Worm (Caenorhabditis elegans) whole organism, midembryonic: ENCODE measurements around the gene pcf-11.
A peak's percentile ranks its signal among the peaks of the same experiment; 100 is the strongest.

ENCODE experiments used
- T22C8.4 ChIP-seq: fragments of 200-800 bp; sonication (Bioruptor generic); IDR thresholded peaks from 2 replicates; pipeline ENCODE4 v1.3.6; 2022; ENCODE audit warnings: missing genetic modification characterization, missing compliant biosample characterization
- cog-1 ChIP-seq: sonication (generic microtip); optimal IDR thresholded peaks from 2 replicates; lab custom pipeline; 2016; ENCODE audit warnings: missing genetic modification characterization, missing compliant biosample characterization
- flt-1 ChIP-seq: fragments of 200-800 bp; sonication (Bioruptor generic); IDR thresholded peaks from 2 replicates; pipeline ENCODE4 v1.3.6; 2022; ENCODE audit warnings: missing genetic modification characterization, missing compliant biosample characterization
- klf-2 ChIP-seq: fragments of 200-800 bp; sonication (Bioruptor generic); conservative IDR thresholded peaks from 2 replicates; pipeline ENCODE4 v1.3.6; 2022; ENCODE audit warnings: missing genetic modification reagents, missing genetic modification characterization, missing compliant biosample characterization
- med-1 ChIP-seq: sonication (generic microtip); optimal IDR thresholded peaks from 2 replicates; lab custom pipeline; 2017; ENCODE audit warnings: missing genetic modification characterization, mild to moderate bottlenecking, missing compliant biosample characterization, antibody characterized with exemption, missing genetic modification reagents; ENCODE audit not compliant: insufficient read depth
- ref-1 ChIP-seq: fragments of 200-800 bp; sonication (Bioruptor generic); conservative IDR thresholded peaks from 2 replicates; pipeline ENCODE4 v1.3.6; 2022; ENCODE audit warnings: missing genetic modification reagents, missing genetic modification characterization, missing compliant biosample characterization
- tab-1 ChIP-seq: fragments of 200-800 bp; sonication (Bioruptor generic); IDR thresholded peaks from 2 replicates; pipeline ENCODE4 v1.3.6; 2022; ENCODE audit warnings: missing genetic modification characterization, missing compliant biosample characterization
- ztf-23 ChIP-seq: fragments of 200-800 bp; sonication (Bioruptor generic); IDR thresholded peaks from 2 replicates; pipeline ENCODE4 v1.3.6; 2022; ENCODE audit warnings: missing genetic modification reagents, missing genetic modification characterization, missing compliant biosample characterization
- ztf-29 ChIP-seq: fragments of 200-800 bp; sonication (Bioruptor generic); IDR thresholded peaks from 2 replicates; pipeline ENCODE4 v1.3.6; 2022; ENCODE audit warnings: missing genetic modification reagents, missing genetic modification characterization, missing compliant biosample characterization

Gene pcf-11

DNA sequence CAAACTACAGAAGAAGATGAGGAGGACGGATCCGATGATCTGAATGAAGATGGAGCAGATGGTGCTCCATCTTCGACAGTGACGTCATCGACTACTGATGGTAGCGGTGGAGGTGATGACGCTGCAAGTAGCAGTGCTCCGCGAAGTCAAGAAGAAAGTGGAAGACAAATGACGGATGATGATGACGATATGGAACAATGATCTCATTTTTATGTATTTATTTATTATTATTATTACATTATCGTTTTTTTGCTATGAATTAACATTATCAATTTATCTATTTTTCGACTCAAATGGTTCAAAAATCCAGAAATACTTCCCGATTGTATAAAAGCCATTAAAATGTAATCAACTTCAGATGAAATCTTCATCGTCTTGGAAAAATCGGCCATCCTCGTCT is 3.0 kb upstream of the pcf-11 start, which contains the start of gene R144.3:
Gene R144.3 (plus strand): TSS at position 301 of the 400 bp plus-strand sequence.
- TF ChIP-seq ztf-23 (GFP tag; lab: Robert Waterston, UW) (no peak), flt-1 (no peak), cog-1 (tag; lab: Kevin White, UChicago) (no peak), ztf-29 (GFP tag; lab: Robert Waterston, UW) (no peak), med-1 (GFP tag; lab: Kevin White, UChicago) (no peak), klf-2 (GFP tag; lab: Robert Waterston, UW) (no peak), ref-1 (GFP tag; lab: Robert Waterston, UW) (no peak), T22C8.4 (GFP tag; lab: Robert Waterston, UW) (no peak), tab-1 (GFP tag; lab: Robert Waterston, UW) (no peak)

DNA sequence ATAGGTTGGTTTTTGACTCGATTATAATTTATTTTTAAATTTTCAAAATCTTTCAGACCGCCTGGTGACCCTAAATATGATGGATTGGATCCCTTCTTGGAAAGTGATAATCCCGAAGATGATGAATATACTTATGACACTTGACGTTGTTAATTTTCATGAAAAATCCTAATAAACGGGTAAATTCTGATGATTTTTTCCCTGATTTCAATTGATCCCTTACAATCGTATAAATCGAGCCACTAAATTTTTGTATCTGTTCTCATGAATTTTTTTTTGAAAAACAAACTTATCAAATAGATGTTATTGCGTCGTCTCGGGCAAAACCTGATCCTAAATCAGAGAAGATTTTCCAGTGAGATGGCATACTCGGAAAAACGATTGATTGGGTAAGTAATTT is 1.8 kb upstream of the pcf-11 start, which contains the start of gene R144.13:
Gene R144.13 (plus strand): TSS at position 301 of the 400 bp plus-strand sequence.
- no peak for TF ChIP-seq ref-1 (GFP tag; lab: Robert Waterston, UW)
- TF ChIP-seq tab-1 (GFP tag; lab: Robert Waterston, UW): no peak
- TF ChIP-seq flt-1: no peak
- no peak for TF ChIP-seq ztf-29 (GFP tag; lab: Robert Waterston, UW)
- TF ChIP-seq med-1 (GFP tag; lab: Kevin White, UChicago): no peak
- TF ChIP-seq ztf-23 (GFP tag; lab: Robert Waterston, UW): no peak
- no peak for TF ChIP-seq klf-2 (GFP tag; lab: Robert Waterston, UW)
- TF ChIP-seq T22C8.4 (GFP tag; lab: Robert Waterston, UW): no peak
- no peak for TF ChIP-seq cog-1 (tag; lab: Kevin White, UChicago)

DNA sequence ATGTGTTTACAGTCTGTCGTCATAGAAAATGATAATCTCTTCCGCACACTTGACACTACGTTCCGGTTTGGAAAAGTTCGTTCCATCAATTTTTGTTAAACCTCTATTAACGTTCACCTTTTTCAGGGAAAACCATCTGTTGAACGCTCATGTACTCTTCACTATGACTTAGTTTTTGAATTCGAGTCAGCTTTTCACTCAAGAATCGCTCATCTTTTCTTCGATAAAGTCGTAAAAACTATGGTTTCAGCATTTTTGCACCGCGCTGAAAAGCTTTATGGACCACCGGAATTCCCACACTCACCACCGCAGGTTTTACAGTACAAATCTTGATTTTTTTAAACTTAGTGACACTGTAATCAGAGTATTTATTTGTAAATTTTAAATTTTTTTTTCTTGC is 1.1 kb upstream of the pcf-11 start:
- TF ChIP-seq ztf-23 (GFP tag; lab: Robert Waterston, UW) (no peak), T22C8.4 (GFP tag; lab: Robert Waterston, UW) (no peak), klf-2 (GFP tag; lab: Robert Waterston, UW) (no peak), tab-1 (GFP tag; lab: Robert Waterston, UW) (no peak), ref-1 (GFP tag; lab: Robert Waterston, UW) (no peak), ztf-29 (GFP tag; lab: Robert Waterston, UW) (no peak), med-1 (GFP tag; lab: Kevin White, UChicago) (no peak), cog-1 (tag; lab: Kevin White, UChicago) (no peak), flt-1 (no peak)

DNA sequence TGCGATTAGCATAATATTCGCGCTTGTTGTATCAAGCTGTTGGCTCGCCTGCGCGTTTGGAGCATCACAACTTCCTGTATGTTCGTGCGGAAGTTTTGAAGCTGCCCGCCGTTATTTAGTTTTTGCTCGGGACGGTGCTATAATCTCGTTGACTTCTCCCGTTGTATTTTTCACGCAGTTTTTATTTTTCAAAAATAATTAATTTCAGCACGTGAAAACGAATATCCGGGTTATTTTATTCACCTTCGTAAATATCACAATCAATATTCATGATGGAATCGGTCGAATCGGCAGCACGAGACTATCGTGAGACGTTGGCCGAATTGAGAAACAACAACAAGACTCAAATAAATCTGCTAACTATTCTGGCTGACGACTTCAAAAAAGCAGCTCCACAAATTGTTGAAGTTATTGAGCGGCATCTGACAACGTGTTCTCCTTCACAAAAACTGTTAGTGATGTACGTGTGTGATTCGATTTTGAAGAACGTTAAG is 469 bp downstream of the pcf-11 start:
- no peak for TF ChIP-seq ref-1 (GFP tag; lab: Robert Waterston, UW)
- no peak for TF ChIP-seq med-1 (GFP tag; lab: Kevin White, UChicago)
- no peak for TF ChIP-seq tab-1 (GFP tag; lab: Robert Waterston, UW)
- TF ChIP-seq ztf-29 (GFP tag; lab: Robert Waterston, UW): no peak
- TF ChIP-seq ztf-23 (GFP tag; lab: Robert Waterston, UW): no peak; the same call in 1 of the 2 replicates
- no peak for TF ChIP-seq flt-1
- TF ChIP-seq klf-2 (GFP tag; lab: Robert Waterston, UW): no peak

DNA sequence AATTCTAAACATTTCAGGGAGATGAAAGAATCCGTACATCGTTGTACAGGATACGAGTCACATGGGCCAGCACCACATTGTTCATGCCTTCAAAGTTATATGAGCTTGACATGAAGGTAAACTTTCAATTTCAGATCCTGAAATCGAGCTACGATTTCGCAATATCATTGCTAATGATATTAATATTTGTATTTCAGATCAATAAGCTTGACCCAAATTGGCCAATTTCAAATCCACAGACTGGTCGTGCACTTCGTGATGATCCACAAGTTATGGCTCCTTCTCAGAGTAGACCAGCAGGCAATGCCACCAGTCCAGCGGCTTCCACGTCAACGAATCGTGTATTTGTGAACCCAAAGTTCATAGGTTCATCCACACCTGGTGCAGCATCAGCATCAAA is 1.7 kb downstream of the pcf-11 start:
- TF ChIP-seq tab-1 (GFP tag; lab: Robert Waterston, UW): no peak
- TF ChIP-seq ztf-29 (GFP tag; lab: Robert Waterston, UW): no peak
- no peak for TF ChIP-seq ref-1 (GFP tag; lab: Robert Waterston, UW)
- TF ChIP-seq klf-2 (GFP tag; lab: Robert Waterston, UW): no peak
- TF ChIP-seq flt-1: no peak
- no peak for TF ChIP-seq ztf-23 (GFP tag; lab: Robert Waterston, UW)
- TF ChIP-seq cog-1 (tag; lab: Kevin White, UChicago): no peak
- TF ChIP-seq med-1 (GFP tag; lab: Kevin White, UChicago): no peak
- TF ChIP-seq T22C8.4 (GFP tag; lab: Robert Waterston, UW): no peak

DNA sequence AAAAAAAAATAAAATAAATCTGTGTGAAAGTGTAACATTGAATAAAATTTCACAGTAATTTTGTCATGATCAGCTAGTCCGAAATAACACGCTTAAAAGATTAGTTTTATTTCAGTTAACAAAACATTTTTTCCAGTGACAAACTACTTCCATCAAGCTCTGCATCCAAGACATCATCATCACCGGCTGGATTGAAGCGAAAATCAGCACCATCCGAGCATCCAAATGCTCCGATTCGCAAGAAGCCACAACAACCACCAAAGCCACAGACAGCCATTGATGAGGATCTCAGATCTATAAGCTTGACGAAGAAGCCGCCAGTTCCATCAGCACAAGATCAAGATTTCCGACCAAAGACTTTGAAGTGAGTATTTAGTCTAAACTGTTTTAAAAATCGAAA is 2.5 kb downstream of the pcf-11 start:
- TF ChIP-seq med-1 (GFP tag; lab: Kevin White, UChicago) (no peak), ztf-29 (GFP tag; lab: Robert Waterston, UW) (no peak), flt-1 (no peak)

DNA sequence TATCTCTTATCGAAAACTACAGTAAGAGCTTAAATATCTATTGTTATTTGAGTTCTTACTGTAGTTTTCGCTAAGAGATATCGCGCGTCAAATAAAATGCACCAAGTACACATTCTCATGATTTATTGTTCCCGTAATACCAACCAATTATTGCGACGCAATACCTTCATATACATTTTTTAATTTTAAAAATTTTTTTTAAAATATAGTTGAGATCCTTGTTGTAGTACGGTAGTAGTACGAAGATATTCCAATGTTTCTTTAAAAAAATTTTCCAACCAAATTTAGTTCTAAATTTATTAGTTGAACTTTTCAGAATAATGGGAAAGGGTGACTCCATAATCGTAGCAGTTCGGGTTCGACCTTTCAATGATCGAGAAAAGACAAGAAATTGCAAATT is 5.9 kb downstream of the pcf-11 start, which contains the start of gene klp-6:
Gene klp-6 (plus strand): TSS at position 301 of the 400 bp plus-strand sequence.
- TF ChIP-seq flt-1 (no peak), tab-1 (GFP tag; lab: Robert Waterston, UW) (no peak), T22C8.4 (GFP tag; lab: Robert Waterston, UW) (no peak), cog-1 (tag; lab: Kevin White, UChicago) (no peak), ref-1 (GFP tag; lab: Robert Waterston, UW) (no peak), klf-2 (GFP tag; lab: Robert Waterston, UW) (no peak), med-1 (GFP tag; lab: Kevin White, UChicago) (no peak), ztf-29 (GFP tag; lab: Robert Waterston, UW) (no peak), ztf-23 (GFP tag; lab: Robert Waterston, UW) (no peak)

DNA sequence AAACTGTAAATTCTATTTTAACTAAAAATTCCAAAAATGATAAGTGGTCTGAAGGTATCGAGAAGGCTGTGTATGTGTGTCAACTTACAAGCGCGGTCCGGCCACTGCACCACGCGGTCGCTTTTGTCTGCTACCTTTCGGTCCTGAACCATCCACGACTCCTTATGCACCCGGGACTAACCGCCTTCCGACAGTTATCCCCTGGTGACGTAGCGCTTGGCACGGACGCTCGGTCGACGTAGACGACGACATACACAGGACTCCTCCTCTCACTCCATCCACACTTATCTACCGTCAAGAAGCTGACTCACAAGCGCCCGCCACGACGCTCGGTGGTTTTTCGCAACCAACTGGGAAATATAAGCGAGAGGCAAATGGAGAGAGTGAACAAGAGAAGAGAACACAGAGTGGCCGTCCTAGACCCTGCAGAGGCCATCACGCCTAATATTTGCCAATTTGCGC is 6.7 kb downstream of the pcf-11 start:
- TF ChIP-seq cog-1 (tag; lab: Kevin White, UChicago) (peak; percentile 78), ref-1 (GFP tag; lab: Robert Waterston, UW) (peak; percentile 82), T22C8.4 (GFP tag; lab: Robert Waterston, UW) (peak; percentile 85), ztf-23 (GFP tag; lab: Robert Waterston, UW) (peak; percentile 95), klf-2 (GFP tag; lab: Robert Waterston, UW) (peak; percentile 87), flt-1 (peak; percentile 94), ztf-29 (GFP tag; lab: Robert Waterston, UW) (peak; percentile 90), tab-1 (GFP tag; lab: Robert Waterston, UW) (peak; percentile 91), med-1 (GFP tag; lab: Kevin White, UChicago) (peak; percentile 29)

DNA sequence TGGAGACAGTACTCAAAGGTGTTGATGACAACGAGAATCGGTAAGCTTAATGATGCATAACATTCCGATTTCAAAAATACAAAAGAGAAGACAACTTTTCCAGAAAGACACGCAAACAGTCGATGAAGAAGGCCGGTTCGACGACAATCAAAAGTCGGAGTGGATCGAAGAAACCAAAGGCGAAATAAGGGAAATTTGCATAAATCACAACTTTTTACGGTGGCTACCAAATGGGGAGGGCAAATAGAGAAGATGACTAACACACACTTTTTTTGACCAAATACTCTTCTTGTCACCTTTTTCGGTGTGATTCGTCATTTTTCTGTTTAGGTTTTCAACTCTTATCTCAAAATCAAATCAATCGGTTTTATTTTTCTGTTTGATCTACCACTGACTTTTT is 11.4 kb downstream of the pcf-11 start, which contains the start of gene C45G9.6:
Gene C45G9.6 (plus strand): TSS at position 301 of the 400 bp plus-strand sequence.
- no peak for TF ChIP-seq cog-1 (tag; lab: Kevin White, UChicago)
- TF ChIP-seq flt-1: no peak
- TF ChIP-seq tab-1 (GFP tag; lab: Robert Waterston, UW): no peak
- no peak for TF ChIP-seq med-1 (GFP tag; lab: Kevin White, UChicago)
- no peak for TF ChIP-seq ztf-29 (GFP tag; lab: Robert Waterston, UW)
- TF ChIP-seq klf-2 (GFP tag; lab: Robert Waterston, UW): no peak
- no peak for TF ChIP-seq ref-1 (GFP tag; lab: Robert Waterston, UW)
